Fruit fly (Drosophila melanogaster) whole organism, prepupa: Measurements from ENCODE around the gene CG13476.

Source experiments
- CG10631 ChIP-seq: fragments of 200-800 bp; sonication (Bioruptor generic); optimal IDR thresholded peaks from 2 replicates; lab custom pipeline; 2016; ENCODE audit warnings: missing biosample characterization, missing genetic modification characterization
- CG32006 ChIP-seq: fragments of 200-800 bp; sonication (Bioruptor generic); optimal IDR thresholded peaks from 3 replicates; lab custom pipeline; 2017; ENCODE audit warnings: missing biosample characterization, mild to moderate bottlenecking, missing genetic modification characterization
- CG34406 ChIP-seq: fragments of 200-800 bp; sonication (Bioruptor generic); optimal IDR thresholded peaks from 3 replicates; lab custom pipeline; 2016; ENCODE audit warnings: missing biosample characterization, missing genetic modification characterization
- CG6854 ChIP-seq: fragments of 200-800 bp; sonication (Bioruptor generic); optimal IDR thresholded peaks from 2 replicates; lab custom pipeline; 2017; ENCODE audit warnings: missing biosample characterization, mild to moderate bottlenecking, missing genetic modification characterization
- CG8319 ChIP-seq: fragments of 200-800 bp; sonication (Bioruptor generic); optimal IDR thresholded peaks from 3 replicates; lab custom pipeline; 2016; ENCODE audit warnings: missing biosample characterization, missing genetic modification characterization
- Eip78C ChIP-seq: fragments of 200-800 bp; sonication (Bioruptor generic); peaks from one replicate; lab custom pipeline; 2016; ENCODE audit warnings: missing biosample characterization, missing genetic modification characterization
- Gug ChIP-seq: fragments of 200-800 bp; sonication (Bioruptor generic); IDR thresholded peaks from 2 replicates; pipeline ENCODE4 v1.3.6; 2022; ENCODE audit warnings: missing biosample characterization, missing genetic modification characterization
- Lpt ChIP-seq: fragments of 200-800 bp; sonication (Bioruptor generic); optimal IDR thresholded peaks from 3 replicates; lab custom pipeline; 2016; ENCODE audit warnings: missing biosample characterization, missing genetic modification characterization
- Met ChIP-seq: fragments of 200-800 bp; sonication (Bioruptor generic); optimal IDR thresholded peaks from 3 replicates; lab custom pipeline; 2016; ENCODE audit warnings: missing biosample characterization, missing genetic modification characterization
- Sox14 ChIP-seq: fragments of 200-800 bp; sonication (Bioruptor generic); optimal IDR thresholded peaks from 3 replicates; lab custom pipeline; 2016; ENCODE audit warnings: missing biosample characterization, missing genetic modification characterization
- cyc ChIP-seq: fragments of 200-800 bp; sonication (Bioruptor generic); optimal IDR thresholded peaks from 3 replicates; lab custom pipeline; 2016; ENCODE audit warnings: missing biosample characterization, missing genetic modification characterization
- fd59A ChIP-seq: fragments of 200-800 bp; sonication (Bioruptor generic); optimal IDR thresholded peaks from 2 replicates; lab custom pipeline; 2017; ENCODE audit warnings: missing biosample characterization, mild to moderate bottlenecking, missing genetic modification characterization, missing genetic modification reagents
- salr ChIP-seq, 2 experiments: fragments of 200-800 bp; sonication (Bioruptor generic); optimal IDR thresholded peaks; 3 replicates each; lab custom pipeline; 2016 to 2018; ENCODE audit warnings: missing biosample characterization in 2 of 2, missing genetic modification characterization in 2 of 2, mild to moderate bottlenecking in 1 of 2

DNA sequence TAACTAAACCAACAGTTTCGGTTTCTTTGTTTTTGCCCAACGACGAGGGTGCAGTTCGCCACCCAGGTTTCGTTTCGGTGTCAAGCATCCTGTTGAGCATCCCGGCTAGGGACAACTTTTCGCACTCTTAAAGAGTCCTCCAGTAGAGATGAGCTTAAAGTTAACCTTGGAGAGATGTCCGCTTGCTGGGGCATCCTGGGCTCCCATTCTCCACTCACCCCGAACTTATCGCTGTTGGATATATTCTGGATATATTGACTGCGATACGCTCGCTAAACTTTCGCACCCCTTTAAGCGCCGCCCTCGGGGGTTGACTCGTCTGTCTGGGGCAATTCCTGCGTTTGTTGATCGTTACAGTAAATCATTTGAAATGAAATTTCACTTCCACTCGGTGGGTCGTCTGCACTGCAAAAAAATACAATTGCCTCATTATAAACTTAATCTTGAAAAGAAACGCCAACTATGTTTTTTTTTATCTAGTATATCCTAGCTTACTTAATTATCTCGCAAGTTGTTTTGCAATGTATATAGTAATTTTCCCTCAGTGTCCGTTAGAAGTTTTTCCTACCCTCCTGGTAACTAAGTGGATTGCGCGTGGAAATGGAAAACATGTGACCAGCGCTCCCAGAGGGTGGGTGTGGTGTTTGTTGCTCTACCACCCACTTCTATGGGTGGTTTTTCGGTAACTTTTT, 43.6 kb upstream of the CG13476 start:
- peak; percentile 13 for TF ChIP-seq CG34406 (GFP tag; lab: Kevin White, UChicago)
- peak; percentile 3 for TF ChIP-seq cyc
- no peak for TF ChIP-seq Lpt (GFP tag; lab: Kevin White, UChicago)
- TF ChIP-seq CG6854, result no peak
- no peak for TF ChIP-seq CG8319 (GFP tag; lab: Kevin White, UChicago)
- no peak for TF ChIP-seq fd59A (GFP tag; lab: Kevin White, UChicago)
- TF ChIP-seq Met (GFP tag; lab: Kevin White, UChicago), result peak; percentile 48
- TF ChIP-seq salr (GFP tag; optimal IDR thresholded peaks at IDR 0.05; lab: Kevin White, UChicago), result no peak
- TF ChIP-seq Eip78C (GFP tag; lab: Kevin White, UChicago), result peak; percentile 73
- peak; percentile 26 for TF ChIP-seq CG32006 (GFP tag; lab: Kevin White, UChicago)
- TF ChIP-seq CG10631, result peak; percentile 30
- no peak for TF ChIP-seq Gug (GFP tag; lab: Robert Waterston, UW)
- TF ChIP-seq Sox14, result peak; percentile 26
